Fruit fly (Drosophila melanogaster): ENCODE results near the gene trx.
A peak's percentile ranks its signal among the peaks of the same experiment; 100 is the strongest.

Gene trx

dm6 chr3R:14285059-14285953, 1.4 kb downstream of the trx start:
- no peak for TF ChIP-seq Pif1A (GFP tag; optimal IDR thresholded peaks at IDR 0.05)

dm6 chr3R:14284422-14284760, 2.3 kb downstream of the trx start:
- TF ChIP-seq Pif1A (GFP tag; optimal IDR thresholded peaks at IDR 0.05) (no peak), CG13204 (GFP tag; optimal IDR thresholded peaks at IDR 0.05) (no peak), CG34367 (tag; optimal IDR thresholded peaks at IDR 0.05) (no peak), CG17806 (tag; optimal IDR thresholded peaks at IDR 0.05) (no peak), gl (tag; optimal IDR thresholded peaks at IDR 0.05) (no peak), Snoo (tag; optimal IDR thresholded peaks at IDR 0.05) (no peak), Pif1B (GFP tag; optimal IDR thresholded peaks at IDR 0.05) (no peak), CG8301 (tag; optimal IDR thresholded peaks at IDR 0.05) (no peak), CG9948 (tag; optimal IDR thresholded peaks at IDR 0.05) (no peak), CG10348 (GFP tag; IDR thresholded peaks at IDR 0.05) (no peak), CG14655 (GFP tag; optimal IDR thresholded peaks at IDR 0.05) (no peak), Ets98B (GFP tag; IDR thresholded peaks at IDR 0.05) (no peak), CG32121 (GFP tag; IDR thresholded peaks at IDR 0.05) (no peak), EcR (GFP tag; optimal IDR thresholded peaks at IDR 0.05) (no peak), CG8159 (tag; optimal IDR thresholded peaks at IDR 0.05) (no peak), CG15710 (tag; optimal IDR thresholded peaks at IDR 0.05) (no peak)

- TF ChIP-seq EcR (GFP tag; optimal IDR thresholded peaks at IDR 0.05) = peak; percentile 3
- TF ChIP-seq CG15710 (tag; optimal IDR thresholded peaks at IDR 0.05) = peak; percentile 96
- TF ChIP-seq rn (GFP tag; IDR thresholded peaks at IDR 0.05) = no peak
- TF ChIP-seq Pif1A (GFP tag; optimal IDR thresholded peaks at IDR 0.05) = peak; percentile 93
- no peak for TF ChIP-seq fd96Ca (GFP tag; IDR thresholded peaks at IDR 0.05)
- peak; percentile 96 for TF ChIP-seq CG34367 (tag; optimal IDR thresholded peaks at IDR 0.05)
- TF ChIP-seq CG9948 (tag; optimal IDR thresholded peaks at IDR 0.05) = peak; percentile 97
- TF ChIP-seq CG8301 (tag; optimal IDR thresholded peaks at IDR 0.05) = peak; percentile 98
- peak; percentile 96 for TF ChIP-seq CG8159 (tag; optimal IDR thresholded peaks at IDR 0.05)
- TF ChIP-seq Snoo (tag; optimal IDR thresholded peaks at IDR 0.05) = peak; percentile 98
- no peak for TF ChIP-seq CG4496 (GFP tag; IDR thresholded peaks at IDR 0.05)
- peak; percentile 95 for TF ChIP-seq D1 (tag; optimal IDR thresholded peaks at IDR 0.05)
- peak; percentile 95 for TF ChIP-seq CG17806 (tag; optimal IDR thresholded peaks at IDR 0.05)
- peak; percentile 87 for TF ChIP-seq gl (tag; optimal IDR thresholded peaks at IDR 0.05)
- TF ChIP-seq CG13204 (GFP tag; optimal IDR thresholded peaks at IDR 0.05) = peak; percentile 81
- no peak for TF ChIP-seq Ets98B (GFP tag; IDR thresholded peaks at IDR 0.05)
- TF ChIP-seq CG10348 (GFP tag; IDR thresholded peaks at IDR 0.05) = no peak
- TF ChIP-seq CG12605 (GFP tag; IDR thresholded peaks at IDR 0.05) = no peak
- TF ChIP-seq Pif1B (GFP tag; optimal IDR thresholded peaks at IDR 0.05) = peak; percentile 94
- TF ChIP-seq CG14655 (GFP tag; optimal IDR thresholded peaks at IDR 0.05) = peak; percentile 97
- TF ChIP-seq CG32121 (GFP tag; IDR thresholded peaks at IDR 0.05) = no peak
Measured at dm6 chr3R:14283754-14284421, 2.8 kb downstream of the trx start.

dm6 chr3R:14283042-14283626, 3.6 kb downstream of the trx start:
- TF ChIP-seq gl (tag; optimal IDR thresholded peaks at IDR 0.05) (no peak), Pif1B (GFP tag; optimal IDR thresholded peaks at IDR 0.05) (no peak), CG14655 (GFP tag; optimal IDR thresholded peaks at IDR 0.05) (peak; percentile 75), CG8159 (tag; optimal IDR thresholded peaks at IDR 0.05) (peak; percentile 57), CG8301 (tag; optimal IDR thresholded peaks at IDR 0.05) (peak; percentile 63), D1 (tag; optimal IDR thresholded peaks at IDR 0.05) (no peak), fd96Ca (GFP tag; IDR thresholded peaks at IDR 0.05) (no peak), Snoo (tag; optimal IDR thresholded peaks at IDR 0.05) (peak; percentile 68), CG9948 (tag; optimal IDR thresholded peaks at IDR 0.05) (peak; percentile 77), CG10348 (GFP tag; IDR thresholded peaks at IDR 0.05) (no peak), Ets98B (GFP tag; IDR thresholded peaks at IDR 0.05) (no peak), CG13204 (GFP tag; optimal IDR thresholded peaks at IDR 0.05) (no peak), CG12605 (GFP tag; IDR thresholded peaks at IDR 0.05) (no peak), rn (GFP tag; IDR thresholded peaks at IDR 0.05) (no peak), CG34367 (tag; optimal IDR thresholded peaks at IDR 0.05) (peak; percentile 37), Pif1A (GFP tag; optimal IDR thresholded peaks at IDR 0.05) (peak; percentile 28), CG15710 (tag; optimal IDR thresholded peaks at IDR 0.05) (peak; percentile 47), CG17806 (tag; optimal IDR thresholded peaks at IDR 0.05) (peak; percentile 18), EcR (GFP tag; optimal IDR thresholded peaks at IDR 0.05) (peak; percentile 67), CG4496 (GFP tag; IDR thresholded peaks at IDR 0.05) (no peak), CG32121 (GFP tag; IDR thresholded peaks at IDR 0.05) (no peak)

dm6 chr3R:14282215-14283041, 4.3 kb downstream of the trx start:
- TF ChIP-seq CG32121 (GFP tag; IDR thresholded peaks at IDR 0.05) (no peak), CG15710 (tag; optimal IDR thresholded peaks at IDR 0.05) (no peak), CG13204 (GFP tag; optimal IDR thresholded peaks at IDR 0.05) (peak; percentile 23), CG4496 (GFP tag; IDR thresholded peaks at IDR 0.05) (peak; percentile 34; the same call in 2 of the 3 replicates), rn (GFP tag; IDR thresholded peaks at IDR 0.05) (no peak), Ets98B (GFP tag; IDR thresholded peaks at IDR 0.05) (peak; percentile 45; the same call in 1 of the 2 replicates), CG12605 (GFP tag; IDR thresholded peaks at IDR 0.05) (0 out of 2 replicates have a peak, but pooled peaks have one; percentile 17), CG10348 (GFP tag; IDR thresholded peaks at IDR 0.05) (no peak), D1 (tag; optimal IDR thresholded peaks at IDR 0.05) (peak; percentile 11)
